Worm (Caenorhabditis elegans): Measurements from ENCODE around the gene Y43F8C.3.
A peak's percentile ranks its signal among the peaks of the same experiment; 100 is the strongest.

The Y43F8C.3 gene

ce11 chrV:19622440-19622914 is at the start of gene Y43F8C.3:
TSS of gene Y43F8C.3 (minus strand) at chrV:19622626.
- no peak for TF ChIP-seq lin-11 (tag; optimal IDR thresholded peaks at IDR 0.05)
- peak; percentile 17 for TF ChIP-seq T23F11.4 (GFP tag; optimal IDR thresholded peaks at IDR 0.05)
- TF ChIP-seq elt-2 (tag; optimal IDR thresholded peaks at IDR 0.05) = peak; percentile 41
- peak; percentile 82 for TF ChIP-seq nfya-1 (tag; optimal IDR thresholded peaks at IDR 0.05)
- peak; percentile 44 for TF ChIP-seq dve-1 (tag; optimal IDR thresholded peaks at IDR 0.05)
- peak; percentile 29 for TF ChIP-seq unc-86 (tag; optimal IDR thresholded peaks at IDR 0.05)
- TF ChIP-seq hlh-13 (GFP tag; optimal IDR thresholded peaks at IDR 0.05) = peak; percentile 21
- TF ChIP-seq F13H6.1 (tag; optimal IDR thresholded peaks at IDR 0.05) = no peak
- no peak for TF ChIP-seq tbx-7 (tag; optimal IDR thresholded peaks at IDR 0.05)
- no peak for TF ChIP-seq unc-42 (tag; optimal IDR thresholded peaks at IDR 0.05)
- peak; percentile 46 for TF ChIP-seq hlh-30 (tag; optimal IDR thresholded peaks at IDR 0.05; ENCODE audit: insufficient read depth)
- no peak for TF ChIP-seq unc-3 (GFP tag; conservative IDR thresholded peaks at IDR 0.05)
- peak; percentile 5 for TF ChIP-seq unc-3 (tag; optimal IDR thresholded peaks at IDR 0.05)
- no peak for TF ChIP-seq gmeb-2 (tag; optimal IDR thresholded peaks at IDR 0.05)
- no peak for TF ChIP-seq hlh-8 (tag; optimal IDR thresholded peaks at IDR 0.05)
- peak; percentile 3 for TF ChIP-seq ceh-34 (tag; optimal IDR thresholded peaks at IDR 0.05)
- no peak for TF ChIP-seq C38D4.7 (GFP tag; optimal IDR thresholded peaks at IDR 0.05)
- TF ChIP-seq ceh-19 (GFP tag; optimal IDR thresholded peaks at IDR 0.05) = peak; percentile 72
- no peak for TF ChIP-seq hlh-15 (tag; optimal IDR thresholded peaks at IDR 0.05)
- TF ChIP-seq ztf-16 (tag; optimal IDR thresholded peaks at IDR 0.05) = peak; percentile 20
- peak; percentile 49 for TF ChIP-seq che-1 (tag; optimal IDR thresholded peaks at IDR 0.05)
- peak; percentile 51 for TF ChIP-seq K09A11.1 (tag; optimal IDR thresholded peaks at IDR 0.05; ENCODE audit: insufficient read depth)
- TF ChIP-seq zip-5 (tag; optimal IDR thresholded peaks at IDR 0.05) = no peak
- TF ChIP-seq ceh-18 (tag; optimal IDR thresholded peaks at IDR 0.05) = peak; percentile 51
- peak; percentile 13 for TF ChIP-seq ceh-31 (tag; optimal IDR thresholded peaks at IDR 0.05)
- no peak for TF ChIP-seq sox-4 (tag; optimal IDR thresholded peaks at IDR 0.05)
- peak; percentile 50 for TF ChIP-seq ceh-6 (GFP tag; optimal IDR thresholded peaks at IDR 0.05)
- no peak for TF ChIP-seq madf-2 (tag; optimal IDR thresholded peaks at IDR 0.05)
- no peak for TF ChIP-seq elt-4 (tag; optimal IDR thresholded peaks at IDR 0.05)
- no peak for TF ChIP-seq ceh-24 (tag; optimal IDR thresholded peaks at IDR 0.05)
- TF ChIP-seq syd-9 (tag; optimal IDR thresholded peaks at IDR 0.05) = peak; percentile 12
- TF ChIP-seq unc-55 (GFP tag; optimal IDR thresholded peaks at IDR 0.05) = peak; percentile 26
- peak; percentile 10 for TF ChIP-seq tbx-2 (tag; optimal IDR thresholded peaks at IDR 0.05)

- TF ChIP-seq syd-9 (tag; optimal IDR thresholded peaks at IDR 0.05) = no peak
- no peak for TF ChIP-seq ceh-22 (tag; optimal IDR thresholded peaks at IDR 0.05)
- TF ChIP-seq F13H6.1 (tag; optimal IDR thresholded peaks at IDR 0.05) = no peak
- TF ChIP-seq nfya-1 (tag; optimal IDR thresholded peaks at IDR 0.05) = no peak
- no peak for TF ChIP-seq elt-2 (tag; optimal IDR thresholded peaks at IDR 0.05)
- no peak for TF ChIP-seq hlh-30 (tag; optimal IDR thresholded peaks at IDR 0.05; ENCODE audit: insufficient read depth)
- TF ChIP-seq dve-1 (tag; optimal IDR thresholded peaks at IDR 0.05) = no peak
- no peak for TF ChIP-seq ceh-30 (tag; optimal IDR thresholded peaks at IDR 0.05)
- no peak for TF ChIP-seq odd-2 (tag; optimal IDR thresholded peaks at IDR 0.05)
- TF ChIP-seq eyg-1 (tag; optimal IDR thresholded peaks at IDR 0.05) = no peak
- TF ChIP-seq ets-4 (tag; optimal IDR thresholded peaks at IDR 0.05) = no peak
- TF ChIP-seq fax-1 (tag; optimal IDR thresholded peaks at IDR 0.05) = no peak
- TF ChIP-seq tbx-7 (tag; optimal IDR thresholded peaks at IDR 0.05) = no peak
- TF ChIP-seq C08G9.2 (tag; optimal IDR thresholded peaks at IDR 0.05) = no peak
- TF ChIP-seq unc-55 (GFP tag; optimal IDR thresholded peaks at IDR 0.05) = no peak
- TF ChIP-seq ceh-9 (tag; optimal IDR thresholded peaks at IDR 0.05) = no peak
- no peak for TF ChIP-seq fkh-10 (GFP tag; optimal IDR thresholded peaks at IDR 0.05)
- no peak for TF ChIP-seq pros-1 (tag; optimal IDR thresholded peaks at IDR 0.05)
- no peak for TF ChIP-seq hlh-15 (tag; optimal IDR thresholded peaks at IDR 0.05)
Observed at ce11 chrV:19671816-19672215, 49.4 kb upstream of the Y43F8C.3 start.
